Worm (Caenorhabditis elegans): ENCODE data around the gene Y45F10D.14.

ce11 chrIV:13826363-13826762 lies 18.7 kb upstream of the Y45F10D.14 start:
- TF ChIP-seq lir-3 (tag; optimal IDR thresholded peaks at IDR 0.05; ENCODE audit: poor library complexity) = no peak
- TF ChIP-seq efl-1 (optimal IDR thresholded peaks at IDR 0.05) = peak; percentile 56 to 57
- TF ChIP-seq efl-1 (GFP tag; optimal IDR thresholded peaks at IDR 0.05 in 1 of 2) = peak; percentile 22 to 92
- TF ChIP-seq fkh-10 (GFP tag; optimal IDR thresholded peaks at IDR 0.05) = no peak
- TF ChIP-seq nhr-11 (tag; optimal IDR thresholded peaks at IDR 0.05) = no peak
